Worm (Caenorhabditis elegans): ENCODE results near the gene tre-5.
A peak's percentile ranks its signal among the peaks of the same experiment; 100 is the strongest.
"Not testable (repeated sequence)": the region's sequence is repeated elsewhere in the genome, so short reads cannot be mapped to it uniquely, and the experiment has no call there.

tre-5 gene

ce11 chrII:55204-55603, at the start of gene tre-5:
Gene tre-5, minus strand, starts transcription at chrII:55304.
- TF ChIP-seq W03F9.2 (tag; optimal IDR thresholded peaks at IDR 0.05) (no peak), him-1 (tag; optimal IDR thresholded peaks at IDR 0.05) (no peak), dao-5 (tag; optimal IDR thresholded peaks at IDR 0.05) (no peak)

ce11 chrII:104234-104633, 49.1 kb upstream of the tre-5 start, which contains the start of gene col-68:
Gene col-68, plus strand, starts transcription at chrII:104534.
- no peak for TF ChIP-seq dao-5 (tag; optimal IDR thresholded peaks at IDR 0.05)
- TF ChIP-seq W03F9.2 (tag; optimal IDR thresholded peaks at IDR 0.05) = no peak
- no peak for TF ChIP-seq him-1 (tag; optimal IDR thresholded peaks at IDR 0.05)

- TF ChIP-seq him-1 (tag; optimal IDR thresholded peaks at IDR 0.05) (no peak), W03F9.2 (tag; optimal IDR thresholded peaks at IDR 0.05) (no peak)
Measured at ce11 chrII:101176-101575, 46.1 kb upstream of the tre-5 start.

- TF ChIP-seq W03F9.2, dao-5, him-1 (tag; optimal IDR thresholded peaks at IDR 0.05): not testable (repeated sequence)
Measured at ce11 chrII:98894-99293, 43.8 kb upstream of the tre-5 start, which contains the start of gene C50D2.10. Gene C50D2.10, plus strand, starts transcription at chrII:99138.

- TF ChIP-seq W03F9.2 (tag; optimal IDR thresholded peaks at IDR 0.05) = peak; percentile 71
- TF ChIP-seq him-1 (tag; optimal IDR thresholded peaks at IDR 0.05) = no peak
- TF ChIP-seq dao-5 (tag; optimal IDR thresholded peaks at IDR 0.05) = no peak
Measured at ce11 chrII:97992-98763, 43.1 kb upstream of the tre-5 start, which contains the start of the genes luc-7L3 and sftb-6. Gene luc-7L3, minus strand, starts transcription at chrII:98027. Gene sftb-6, plus strand, starts transcription at chrII:98404.

ce11 chrII:95177-95576, 40.1 kb upstream of the tre-5 start, which contains the start of gene C50D2.7:
Gene C50D2.7, minus strand, starts transcription at chrII:95277.
- TF ChIP-seq W03F9.2 (tag; optimal IDR thresholded peaks at IDR 0.05) = no peak
- TF ChIP-seq him-1 (tag; optimal IDR thresholded peaks at IDR 0.05) = no peak
- no peak for TF ChIP-seq dao-5 (tag; optimal IDR thresholded peaks at IDR 0.05)

ce11 chrII:91419-91818, 36.3 kb upstream of the tre-5 start, which contains the start of gene mcat-1:
Gene mcat-1, minus strand, starts transcription at chrII:91519.
- no peak for TF ChIP-seq W03F9.2 (tag; optimal IDR thresholded peaks at IDR 0.05)

- TF ChIP-seq dao-5 (tag; optimal IDR thresholded peaks at IDR 0.05) = no peak
- TF ChIP-seq him-1 (tag; optimal IDR thresholded peaks at IDR 0.05) = no peak
- no peak for TF ChIP-seq W03F9.2 (tag; optimal IDR thresholded peaks at IDR 0.05)
Measured at ce11 chrII:87937-88336, 32.8 kb upstream of the tre-5 start.

- no peak for TF ChIP-seq him-1 (tag; optimal IDR thresholded peaks at IDR 0.05)
Measured at ce11 chrII:86794-87193, 31.7 kb upstream of the tre-5 start.

ce11 chrII:84134-84533, 29.0 kb upstream of the tre-5 start, which contains the start of gene C50D2.6:
Gene C50D2.6, plus strand, starts transcription at chrII:84434.
- TF ChIP-seq W03F9.2 (tag; optimal IDR thresholded peaks at IDR 0.05) = no peak
- no peak for TF ChIP-seq him-1 (tag; optimal IDR thresholded peaks at IDR 0.05)
- no peak for TF ChIP-seq dao-5 (tag; optimal IDR thresholded peaks at IDR 0.05)

- no peak for TF ChIP-seq W03F9.2 (tag; optimal IDR thresholded peaks at IDR 0.05)
- TF ChIP-seq him-1 (tag; optimal IDR thresholded peaks at IDR 0.05) = no peak
- TF ChIP-seq dao-5 (tag; optimal IDR thresholded peaks at IDR 0.05) = no peak
Measured at ce11 chrII:79166-79565, 24.1 kb upstream of the tre-5 start, which contains the start of gene C23H3.9. Gene C23H3.9, minus strand, starts transcription at chrII:79266.

ce11 chrII:76662-77061, 21.6 kb upstream of the tre-5 start:
- TF ChIP-seq him-1 (tag; optimal IDR thresholded peaks at IDR 0.05) (no peak), W03F9.2 (tag; optimal IDR thresholded peaks at IDR 0.05) (no peak), dao-5 (tag; optimal IDR thresholded peaks at IDR 0.05) (no peak)

ce11 chrII:75831-76230, 20.7 kb upstream of the tre-5 start:
- no peak for TF ChIP-seq him-1 (tag; optimal IDR thresholded peaks at IDR 0.05)
- TF ChIP-seq W03F9.2 (tag; optimal IDR thresholded peaks at IDR 0.05) = no peak
- no peak for TF ChIP-seq dao-5 (tag; optimal IDR thresholded peaks at IDR 0.05)

ce11 chrII:73892-74291, 18.8 kb upstream of the tre-5 start:
- no peak for TF ChIP-seq him-1 (tag; optimal IDR thresholded peaks at IDR 0.05)
- TF ChIP-seq W03F9.2 (tag; optimal IDR thresholded peaks at IDR 0.05) = no peak
- TF ChIP-seq dao-5 (tag; optimal IDR thresholded peaks at IDR 0.05) = no peak

ce11 chrII:73329-73728, 18.2 kb upstream of the tre-5 start:
- no peak for TF ChIP-seq him-1 (tag; optimal IDR thresholded peaks at IDR 0.05)
- no peak for TF ChIP-seq W03F9.2 (tag; optimal IDR thresholded peaks at IDR 0.05)
- TF ChIP-seq dao-5 (tag; optimal IDR thresholded peaks at IDR 0.05) = no peak

Measured in whole organism, L4/young adult.